Fruit fly (Drosophila melanogaster): ENCODE measurements around the gene eg.

DNA sequence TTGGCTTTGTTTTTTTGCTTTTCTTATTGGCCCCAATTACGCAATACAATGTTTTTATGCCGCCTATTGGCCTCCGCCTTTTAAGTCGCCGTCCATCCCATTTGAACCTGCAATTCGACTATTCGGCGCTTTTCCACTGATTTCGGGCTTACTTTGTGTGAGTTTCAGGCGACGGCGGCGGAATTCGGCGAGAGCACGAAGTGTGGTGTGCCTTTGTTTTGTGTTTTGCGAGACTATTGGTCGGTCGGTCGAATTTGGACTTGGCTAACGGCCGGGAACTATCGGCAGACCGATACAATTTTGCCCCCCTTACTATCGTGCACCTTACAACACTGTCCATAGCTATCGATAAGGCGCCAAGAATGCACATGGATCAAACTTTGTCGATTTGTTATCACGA, 32.6 kb downstream of the eg start, which contains the start of gene P5CDh1:
- TF ChIP-seq h (optimal IDR thresholded peaks at IDR 0.05) (no peak), CG1647 (GFP tag; optimal IDR thresholded peaks at IDR 0.05) (no peak), zfh1 (GFP tag; IDR thresholded peaks at IDR 0.05) (peak; percentile 61; the same call in 2 of the 3 replicates), CG8944 (GFP tag; optimal IDR thresholded peaks at IDR 0.05) (no peak), Asciz (GFP tag; optimal IDR thresholded peaks at IDR 0.05) (no peak), CG13123 (GFP tag; optimal IDR thresholded peaks at IDR 0.05) (no peak), NK7.1 (GFP tag; optimal IDR thresholded peaks at IDR 0.05) (peak; percentile 30), D (optimal IDR thresholded peaks at IDR 0.05) (no peak), D (GFP tag; optimal IDR thresholded peaks at IDR 0.05) (no peak), Dref (GFP tag; IDR thresholded peaks at IDR 0.05) (peak; percentile 98), Awh (GFP tag; IDR thresholded peaks at IDR 0.05) (no peak), GATAe (GFP tag; conservative IDR thresholded peaks at IDR 0.05) (no peak), CG6683 (GFP tag; optimal IDR thresholded peaks at IDR 0.05) (no peak)

Measured in whole organism, embryonic.